Worm (Caenorhabditis elegans) whole organism, midembryonic: ENCODE results near the gene B0334.5.

ENCODE experiments used
- T22C8.4 ChIP-seq: fragments of 200-800 bp; sonication (Bioruptor generic); IDR thresholded peaks from 2 replicates; pipeline ENCODE4 v1.3.6; 2022; ENCODE audit warnings: missing genetic modification characterization, missing compliant biosample characterization
- cog-1 ChIP-seq: sonication (generic microtip); optimal IDR thresholded peaks from 2 replicates; lab custom pipeline; 2016; ENCODE audit warnings: missing genetic modification characterization, missing compliant biosample characterization
- flt-1 ChIP-seq: fragments of 200-800 bp; sonication (Bioruptor generic); IDR thresholded peaks from 2 replicates; pipeline ENCODE4 v1.3.6; 2022; ENCODE audit warnings: missing genetic modification characterization, missing compliant biosample characterization
- klf-2 ChIP-seq: fragments of 200-800 bp; sonication (Bioruptor generic); conservative IDR thresholded peaks from 2 replicates; pipeline ENCODE4 v1.3.6; 2022; ENCODE audit warnings: missing genetic modification reagents, missing genetic modification characterization, missing compliant biosample characterization
- med-1 ChIP-seq: sonication (generic microtip); optimal IDR thresholded peaks from 2 replicates; lab custom pipeline; 2017; ENCODE audit warnings: missing genetic modification characterization, mild to moderate bottlenecking, missing compliant biosample characterization, antibody characterized with exemption, missing genetic modification reagents; ENCODE audit not compliant: insufficient read depth
- ref-1 ChIP-seq: fragments of 200-800 bp; sonication (Bioruptor generic); conservative IDR thresholded peaks from 2 replicates; pipeline ENCODE4 v1.3.6; 2022; ENCODE audit warnings: missing genetic modification reagents, missing genetic modification characterization, missing compliant biosample characterization
- tab-1 ChIP-seq: fragments of 200-800 bp; sonication (Bioruptor generic); IDR thresholded peaks from 2 replicates; pipeline ENCODE4 v1.3.6; 2022; ENCODE audit warnings: missing genetic modification characterization, missing compliant biosample characterization
- ztf-23 ChIP-seq: fragments of 200-800 bp; sonication (Bioruptor generic); IDR thresholded peaks from 2 replicates; pipeline ENCODE4 v1.3.6; 2022; ENCODE audit warnings: missing genetic modification reagents, missing genetic modification characterization, missing compliant biosample characterization
- ztf-29 ChIP-seq: fragments of 200-800 bp; sonication (Bioruptor generic); IDR thresholded peaks from 2 replicates; pipeline ENCODE4 v1.3.6; 2022; ENCODE audit warnings: missing genetic modification reagents, missing genetic modification characterization, missing compliant biosample characterization

B0334.5 gene

DNA sequence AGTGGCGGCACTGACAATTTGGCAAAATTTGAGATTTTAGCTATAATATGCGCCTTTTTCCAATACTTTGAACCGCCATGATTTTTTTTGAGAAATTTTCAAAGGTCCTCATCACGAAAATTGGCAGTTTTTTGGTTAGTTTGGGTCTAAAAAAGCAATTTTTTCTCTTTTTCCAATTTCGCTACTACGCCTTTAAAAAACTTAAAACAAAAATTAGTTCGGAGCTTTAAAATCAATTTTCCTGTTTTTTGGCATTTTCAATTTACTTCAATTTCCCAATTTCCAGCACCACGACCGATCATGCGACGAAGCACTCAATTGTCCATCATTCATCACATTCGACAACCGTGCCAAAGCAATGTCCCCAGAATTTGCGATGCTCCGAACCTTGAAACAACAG is at the start of gene B0334.5:
Gene B0334.5, plus strand, starts transcription at position 301 of the 400 bp plus-strand sequence.
- TF ChIP-seq tab-1 (no peak), ztf-23 (GFP tag; lab: Robert Waterston, UW) (0 out of 2 replicates have a peak, but pooled peaks have one; percentile 31)

ce11 chrII:11448753-11449152 is 48.7 kb upstream of the B0334.5 start, which contains the start of gene W02B12.1:
TSS of gene W02B12.1 (plus strand) at chrII:11449021.
- no peak for TF ChIP-seq klf-2

DNA sequence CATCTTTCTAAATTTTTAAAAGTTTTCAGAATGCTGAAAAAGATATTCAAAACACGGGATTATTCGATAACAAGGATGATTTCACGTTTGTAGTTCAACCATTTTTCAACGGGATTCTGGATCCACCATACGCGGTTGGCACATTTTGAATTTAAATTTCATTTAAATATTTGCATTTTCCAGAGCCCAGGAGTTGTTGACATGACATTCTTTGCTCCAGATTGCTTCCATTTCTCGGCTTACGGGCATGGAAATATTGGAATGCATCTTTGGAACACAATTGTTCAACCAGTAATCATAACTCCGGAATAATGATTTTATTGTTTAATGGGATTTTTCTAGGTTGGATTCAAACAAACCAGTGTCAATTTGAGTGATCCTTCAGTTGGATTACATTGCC is 46.6 kb upstream of the B0334.5 start:
- no peak for TF ChIP-seq klf-2
- no peak for TF ChIP-seq cog-1 (tag; lab: Kevin White, UChicago)
- no peak for TF ChIP-seq ztf-29 (GFP tag; lab: Robert Waterston, UW)
- TF ChIP-seq flt-1 = no peak
- TF ChIP-seq tab-1 = no peak
- no peak for TF ChIP-seq ref-1 (GFP tag; lab: Robert Waterston, UW)
- TF ChIP-seq med-1 (GFP tag; lab: Kevin White, UChicago) = no peak
- TF ChIP-seq T22C8.4 = no peak
- TF ChIP-seq ztf-23 (GFP tag; lab: Robert Waterston, UW) = no peak

- TF ChIP-seq ztf-23 (GFP tag; lab: Robert Waterston, UW) = no peak
- TF ChIP-seq flt-1 = no peak
- no peak for TF ChIP-seq tab-1
- TF ChIP-seq T22C8.4 = no peak
- no peak for TF ChIP-seq ref-1 (GFP tag; lab: Robert Waterston, UW)
- TF ChIP-seq med-1 (GFP tag; lab: Kevin White, UChicago) = no peak
- TF ChIP-seq klf-2 = no peak
- no peak for TF ChIP-seq ztf-29 (GFP tag; lab: Robert Waterston, UW)
- TF ChIP-seq cog-1 (tag; lab: Kevin White, UChicago) = no peak
These were observed 45.7 kb upstream of the B0334.5 start for ce11 chrII:11451738-11452137.

ce11 chrII:11452498-11453005 is 44.9 kb upstream of the B0334.5 start, which contains the start of gene rsp-2:
TSS of gene rsp-2 (minus strand) at chrII:11452955.
- no peak for TF ChIP-seq cog-1 (tag; lab: Kevin White, UChicago)
- no peak for TF ChIP-seq ref-1 (GFP tag; lab: Robert Waterston, UW)
- TF ChIP-seq ztf-29 (GFP tag; lab: Robert Waterston, UW) = no peak
- no peak for TF ChIP-seq tab-1
- no peak for TF ChIP-seq med-1 (GFP tag; lab: Kevin White, UChicago)

- TF ChIP-seq ztf-23 (GFP tag; lab: Robert Waterston, UW) (peak; percentile 66), ztf-29 (GFP tag; lab: Robert Waterston, UW) (no peak), cog-1 (tag; lab: Kevin White, UChicago) (peak; percentile 15), tab-1 (peak; percentile 54; the same call in 1 of the 2 replicates), med-1 (GFP tag; lab: Kevin White, UChicago) (peak; percentile 28), ref-1 (GFP tag; lab: Robert Waterston, UW) (no peak), T22C8.4 (peak; percentile 72; the same call in 1 of the 2 replicates), klf-2 (no peak), flt-1 (peak; percentile 66; the same call in 1 of the 2 replicates)
These were observed 44.4 kb upstream of the B0334.5 start, which contains the start of gene rsp-1 for ce11 chrII:11453025-11453424. TSS of gene rsp-1 (plus strand) at chrII:11453362.

DNA sequence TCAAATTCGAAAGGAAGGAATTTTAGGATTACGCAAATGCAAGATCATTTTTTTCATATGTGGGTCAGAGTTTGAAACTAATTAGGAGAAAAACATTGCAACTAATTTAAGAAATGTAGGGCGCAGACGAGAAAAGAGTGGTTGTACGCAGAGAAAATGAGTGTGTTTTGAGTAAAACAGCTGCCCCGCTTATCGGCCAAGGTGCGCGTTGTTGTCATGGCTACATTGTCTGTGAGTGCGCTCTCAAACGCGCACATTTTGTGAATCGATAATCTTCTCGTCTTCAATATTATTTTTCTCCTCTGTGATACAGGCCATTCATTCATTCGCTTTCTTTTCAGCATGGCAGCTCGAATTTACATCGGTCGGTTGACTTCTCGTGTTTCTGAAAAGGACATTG is 43.8 kb upstream of the B0334.5 start:
- TF ChIP-seq klf-2 (no peak), ztf-29 (GFP tag; lab: Robert Waterston, UW) (no peak), T22C8.4 (no peak), ztf-23 (GFP tag; lab: Robert Waterston, UW) (no peak), med-1 (GFP tag; lab: Kevin White, UChicago) (no peak), tab-1 (no peak), cog-1 (tag; lab: Kevin White, UChicago) (no peak), ref-1 (GFP tag; lab: Robert Waterston, UW) (no peak), flt-1 (no peak)

DNA sequence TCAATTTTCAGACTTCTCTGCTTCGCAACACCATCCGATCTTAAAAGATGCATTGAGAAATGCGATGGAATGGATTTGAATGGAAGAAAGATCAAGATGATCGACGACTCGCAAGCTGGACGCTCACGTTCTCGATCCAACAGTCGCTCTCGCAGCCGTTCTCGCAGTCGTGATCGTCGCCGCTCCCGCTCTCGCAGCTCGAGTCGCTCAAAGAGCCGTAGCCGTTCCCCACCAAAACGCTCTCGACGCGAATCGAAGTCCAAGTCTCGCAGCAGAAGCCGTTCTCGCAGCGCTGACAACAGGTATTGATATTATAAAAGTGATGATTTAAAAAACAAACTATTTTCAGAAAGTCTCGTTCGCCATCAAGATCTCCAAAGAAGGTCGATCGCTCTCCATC is 42.3 kb upstream of the B0334.5 start:
- TF ChIP-seq flt-1 = 0 out of 2 replicates have a peak, but pooled peaks have one; percentile 44
- TF ChIP-seq ref-1 (GFP tag; lab: Robert Waterston, UW) = no peak

- TF ChIP-seq tab-1 (no peak), flt-1 (no peak), ztf-23 (GFP tag; lab: Robert Waterston, UW) (no peak), med-1 (GFP tag; lab: Kevin White, UChicago) (no peak), ztf-29 (GFP tag; lab: Robert Waterston, UW) (no peak), klf-2 (no peak)
These were observed 41.8 kb upstream of the B0334.5 start for ce11 chrII:11455715-11456114.

- TF ChIP-seq T22C8.4 (no peak), flt-1 (no peak), ztf-23 (GFP tag; lab: Robert Waterston, UW) (no peak), ref-1 (GFP tag; lab: Robert Waterston, UW) (no peak), ztf-29 (GFP tag; lab: Robert Waterston, UW) (no peak), tab-1 (no peak), klf-2 (no peak), med-1 (GFP tag; lab: Kevin White, UChicago) (no peak), cog-1 (tag; lab: Kevin White, UChicago) (no peak)
These were observed 37.6 kb upstream of the B0334.5 start for ce11 chrII:11459883-11460282.

ce11 chrII:11463899-11464298 is 33.6 kb upstream of the B0334.5 start:
- no peak for TF ChIP-seq klf-2
- TF ChIP-seq ztf-23 (GFP tag; lab: Robert Waterston, UW) = no peak
- no peak for TF ChIP-seq med-1 (GFP tag; lab: Kevin White, UChicago)
- no peak for TF ChIP-seq T22C8.4
- no peak for TF ChIP-seq cog-1 (tag; lab: Kevin White, UChicago)
- no peak for TF ChIP-seq ref-1 (GFP tag; lab: Robert Waterston, UW)
